Fruit fly (Drosophila melanogaster): ENCODE data around the gene CG34448.

CG34448 gene

DNA sequence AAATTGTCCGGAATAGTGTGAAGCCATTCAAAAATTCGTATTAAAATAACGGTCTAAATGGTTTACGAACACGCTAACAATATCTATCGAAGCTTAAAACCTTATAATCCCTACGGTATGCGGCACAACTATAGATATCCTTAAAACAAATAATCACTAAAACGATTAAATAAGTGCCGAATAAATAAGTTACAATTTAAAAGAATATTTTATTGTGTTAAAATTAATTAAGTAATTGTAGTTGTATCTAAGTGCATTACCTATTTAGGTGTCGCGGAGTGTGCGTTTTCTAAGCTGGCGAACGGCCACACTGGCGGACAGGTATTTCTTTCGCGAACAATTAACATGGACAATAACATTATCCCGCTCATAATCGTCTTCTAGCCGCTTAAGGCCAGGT is 37.0 kb downstream of the CG34448 start, which contains the start of gene Eogt (continued):
- TF ChIP-seq fd85E (GFP tag; optimal IDR thresholded peaks at IDR 0.05), result peak; percentile 43
- TF ChIP-seq CG3919 (GFP tag; optimal IDR thresholded peaks at IDR 0.05), result peak; percentile 91
- peak; percentile 84 for TF ChIP-seq CG7368 (GFP tag; optimal IDR thresholded peaks at IDR 0.05)
- peak; percentile 90 for TF ChIP-seq Hr39 (GFP tag; optimal IDR thresholded peaks at IDR 0.05)
- TF ChIP-seq eg (GFP tag; IDR thresholded peaks at IDR 0.05), result peak; percentile 99
- TF ChIP-seq lz (GFP tag; optimal IDR thresholded peaks at IDR 0.05), result peak; percentile 95
- peak; percentile 98 for TF ChIP-seq CG3032 (tag; optimal IDR thresholded peaks at IDR 0.05)
- peak; percentile 93 for TF ChIP-seq CG31627 (GFP tag; optimal IDR thresholded peaks at IDR 0.05)
- TF ChIP-seq spab (GFP tag; optimal IDR thresholded peaks at IDR 0.05), result peak; percentile 89
- peak; percentile 96 for TF ChIP-seq OdsH (GFP tag; optimal IDR thresholded peaks at IDR 0.05)
- peak; percentile 89 for TF ChIP-seq Eip75B (GFP tag; optimal IDR thresholded peaks at IDR 0.05)
- TF ChIP-seq Sox15 (GFP tag; optimal IDR thresholded peaks at IDR 0.05), result peak; percentile 96
- peak; percentile 95 for TF ChIP-seq dsx (GFP tag; optimal IDR thresholded peaks at IDR 0.05; ENCODE audit: poor library complexity, severe bottlenecking)
- TF ChIP-seq Ets96B (tag; optimal IDR thresholded peaks at IDR 0.05), result peak; percentile 97
- TF ChIP-seq Sox14 (GFP tag; optimal IDR thresholded peaks at IDR 0.05), result peak; percentile 94
- peak; percentile 93 for TF ChIP-seq CG6792 (GFP tag; optimal IDR thresholded peaks at IDR 0.05)
- peak; percentile 97 for TF ChIP-seq svp (GFP tag)
- peak; percentile 93 for TF ChIP-seq pdm3 (GFP tag; optimal IDR thresholded peaks at IDR 0.05)
- peak; percentile 86 for TF ChIP-seq Ets21C (GFP tag; optimal IDR thresholded peaks at IDR 0.05)
- peak; percentile 95 for TF ChIP-seq CG10631 (GFP tag; optimal IDR thresholded peaks at IDR 0.05)
- TF ChIP-seq CG8119 (GFP tag; IDR thresholded peaks at IDR 0.05), result peak; percentile 96
- TF ChIP-seq CG11902 (GFP tag; optimal IDR thresholded peaks at IDR 0.05), result peak; percentile 93
- TF ChIP-seq CG1621 (tag; optimal IDR thresholded peaks at IDR 0.05), result peak; percentile 97
- peak; percentile 90 for TF ChIP-seq topi (GFP tag; optimal IDR thresholded peaks at IDR 0.05)
- peak; percentile 95 for TF ChIP-seq Gug (GFP tag; IDR thresholded peaks at IDR 0.05)
- TF ChIP-seq CG9139 (GFP tag; optimal IDR thresholded peaks at IDR 0.05), result peak; percentile 80
- peak; percentile 96 for TF ChIP-seq CG11294 (GFP tag; IDR thresholded peaks at IDR 0.05)
- TF ChIP-seq CG16779 (tag; optimal IDR thresholded peaks at IDR 0.05), result peak; percentile 88
- TF ChIP-seq Blimp-1 (GFP tag; optimal IDR thresholded peaks at IDR 0.05), result peak; percentile 84
- TF ChIP-seq cyc (GFP tag; optimal IDR thresholded peaks at IDR 0.05), result peak; percentile 91
- peak; percentile 79 for TF ChIP-seq CG8319 (GFP tag; optimal IDR thresholded peaks at IDR 0.05)
- peak; percentile 95 for TF ChIP-seq CG34406 (GFP tag; optimal IDR thresholded peaks at IDR 0.05)
- peak; percentile 84 to 96 for TF ChIP-seq salr (GFP tag; optimal IDR thresholded peaks at IDR 0.05)
- peak; percentile 93 for TF ChIP-seq Hr4 (GFP tag; optimal IDR thresholded peaks at IDR 0.05)
- peak; percentile 89 for TF ChIP-seq net (GFP tag; optimal IDR thresholded peaks at IDR 0.05)
- TF ChIP-seq Sox102F (GFP tag; optimal IDR thresholded peaks at IDR 0.05), result peak; percentile 88

DNA sequence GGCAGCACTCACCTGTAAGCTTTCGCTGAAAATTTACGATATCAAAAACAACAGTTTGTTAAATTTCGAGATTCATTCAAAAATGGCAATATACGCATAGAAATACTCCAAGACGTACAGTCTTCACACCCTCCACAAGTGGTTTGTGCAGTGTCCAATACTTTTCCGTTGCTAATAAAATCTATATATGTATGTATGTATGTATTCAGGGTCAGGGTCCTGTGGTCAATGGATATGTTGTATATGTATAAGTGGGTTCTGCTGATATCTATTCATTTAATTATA is 41.4 kb downstream of the CG34448 start:
- TF ChIP-seq Hr4 (GFP tag; optimal IDR thresholded peaks at IDR 0.05), result no peak
- 0 out of 3 replicates have a peak, but pooled peaks have one; percentile 24 for TF ChIP-seq CG8119 (GFP tag; IDR thresholded peaks at IDR 0.05)

DNA sequence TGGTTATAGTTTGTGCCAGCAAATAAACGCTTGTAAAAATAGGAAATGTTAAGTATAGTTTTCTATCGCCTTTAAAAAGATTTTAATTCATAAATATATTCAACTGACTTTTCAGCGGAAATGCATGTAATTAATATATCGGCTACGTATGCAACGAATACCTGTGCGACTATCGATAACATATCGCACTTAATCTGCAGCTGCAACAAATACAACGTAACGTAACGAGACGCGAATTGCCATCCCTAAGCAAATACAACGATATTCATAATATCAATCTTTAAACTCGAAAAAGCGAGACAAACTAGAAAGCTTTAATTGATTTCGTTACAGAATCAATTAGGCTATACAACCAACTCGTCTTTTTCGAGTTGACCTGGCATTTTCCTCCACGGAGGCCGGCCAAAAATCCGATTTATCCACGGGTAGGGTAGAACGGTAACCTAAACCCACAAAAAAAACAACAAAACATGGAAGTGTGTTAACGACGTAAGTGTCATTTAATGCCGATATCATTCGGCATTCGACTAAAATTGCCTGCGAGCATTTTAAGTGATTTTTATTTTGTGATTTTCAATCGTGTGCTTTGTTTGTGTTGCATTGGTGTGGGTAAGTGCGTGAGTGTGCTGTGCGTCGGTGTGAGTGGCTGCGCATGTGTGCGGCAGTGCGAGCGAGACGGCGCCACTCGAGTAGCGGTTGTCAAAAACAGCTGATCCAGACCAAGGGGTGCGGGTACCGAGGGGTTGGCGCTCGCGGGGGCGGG is 41.9 kb downstream of the CG34448 start, which contains the start of gene Atxn7:
Atxn7 (plus strand) TSS at position 187 of the 763 bp plus-strand sequence.
- TF ChIP-seq CG11762 (GFP tag; optimal IDR thresholded peaks at IDR 0.05; ENCODE audit: insufficient read depth), result no peak
- peak; percentile 30 for TF ChIP-seq CG6808 (GFP tag; optimal IDR thresholded peaks at IDR 0.05)
- TF ChIP-seq CG6276 (GFP tag; optimal IDR thresholded peaks at IDR 0.05), result no peak
- peak; percentile 13 for TF ChIP-seq CG10631 (GFP tag; optimal IDR thresholded peaks at IDR 0.05)
- peak; percentile 65 for TF ChIP-seq OdsH (GFP tag; optimal IDR thresholded peaks at IDR 0.05)
- TF ChIP-seq CG4318 (GFP tag; optimal IDR thresholded peaks at IDR 0.05), result no peak
- peak; percentile 70 for TF ChIP-seq acj6 (GFP tag; optimal IDR thresholded peaks at IDR 0.05)
- no peak; the same call in 2 of the 3 replicates for TF ChIP-seq CG8119 (GFP tag; IDR thresholded peaks at IDR 0.05)
- peak; percentile 20 for TF ChIP-seq CG9139 (GFP tag; optimal IDR thresholded peaks at IDR 0.05)
- TF ChIP-seq CG8319 (GFP tag; optimal IDR thresholded peaks at IDR 0.05), result no peak
- peak; percentile 46 for TF ChIP-seq CG8632 (GFP tag; optimal IDR thresholded peaks at IDR 0.05)
- peak; percentile 97 for TF ChIP-seq fkh (GFP tag; optimal IDR thresholded peaks at IDR 0.05)
- no peak for TF ChIP-seq CG11294 (GFP tag; IDR thresholded peaks at IDR 0.05)
- TF ChIP-seq CG34406 (GFP tag; optimal IDR thresholded peaks at IDR 0.05), result peak; percentile 70
- TF ChIP-seq CG3919 (GFP tag; optimal IDR thresholded peaks at IDR 0.05), result peak; percentile 100
- peak in 1 of 2 experiments; percentile 68 for TF ChIP-seq salr (GFP tag; optimal IDR thresholded peaks at IDR 0.05)
- TF ChIP-seq Hr39 (GFP tag; optimal IDR thresholded peaks at IDR 0.05), result peak; percentile 62
- peak; percentile 59 for TF ChIP-seq Blimp-1 (GFP tag; optimal IDR thresholded peaks at IDR 0.05)
- peak; percentile 70 for TF ChIP-seq Sox102F (GFP tag; optimal IDR thresholded peaks at IDR 0.05)
- TF ChIP-seq CG32006 (GFP tag; optimal IDR thresholded peaks at IDR 0.05), result peak; percentile 2
- TF ChIP-seq Met (GFP tag; optimal IDR thresholded peaks at IDR 0.05), result peak; percentile 77
- TF ChIP-seq dac (GFP tag; optimal IDR thresholded peaks at IDR 0.05), result peak; percentile 44
- TF ChIP-seq dsx (GFP tag; optimal IDR thresholded peaks at IDR 0.05; ENCODE audit: poor library complexity, severe bottlenecking), result peak; percentile 74
- TF ChIP-seq CG6792 (GFP tag; optimal IDR thresholded peaks at IDR 0.05), result peak; percentile 46
